Worm (Caenorhabditis elegans) whole organism, late embryonic: ENCODE results near the gene F18E2.15.
A peak's percentile ranks its signal among the peaks of the same experiment; 100 is the strongest.

Experiments
- fkh-10 ChIP-seq: fragments of 150-350 bp; optimal IDR thresholded peaks from 2 replicates; lab custom pipeline; 2014; ENCODE audit warnings: missing biosample characterization, missing genetic modification reagents, missing genetic modification characterization
- pax-1 ChIP-seq: fragments of 150-350 bp; optimal IDR thresholded peaks from 2 replicates; lab custom pipeline; 2014; ENCODE audit warnings: missing biosample characterization, missing genetic modification characterization
- rnt-1 ChIP-seq: sonication (generic microtip); optimal IDR thresholded peaks from 2 replicates; lab custom pipeline; 2016; ENCODE audit warnings: missing genetic modification characterization, missing compliant biosample characterization

DNA sequence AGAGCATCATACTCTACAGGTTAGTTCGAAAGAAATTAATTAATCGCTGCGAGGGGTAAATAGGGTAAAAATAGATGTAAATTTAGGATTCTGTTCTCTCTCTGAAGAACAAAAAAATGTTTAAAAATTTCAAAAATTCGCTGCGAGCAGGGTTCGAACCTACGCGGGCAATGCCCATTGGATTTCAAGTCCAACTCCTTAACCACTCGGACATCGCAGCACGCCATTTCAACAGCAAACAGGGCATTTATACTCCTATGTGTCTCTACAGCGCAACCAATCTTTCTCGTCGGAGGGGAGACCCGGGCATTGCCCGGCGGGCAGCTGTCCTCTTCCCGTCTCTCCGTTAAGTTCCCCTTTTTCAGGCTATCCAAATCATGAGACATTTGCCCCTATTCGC is 19.4 kb upstream of the F18E2.15 start:
- TF ChIP-seq rnt-1 (tag; lab: Kevin White, UChicago): peak; percentile 69
- TF ChIP-seq fkh-10 (GFP tag; lab: Kevin White, UChicago): peak; percentile 81
- peak; percentile 7 for TF ChIP-seq pax-1 (tag; lab: Kevin White, UChicago)
